Fruit fly (Drosophila melanogaster): Measurements from ENCODE around the gene Jasper.
A peak's percentile ranks its signal among the peaks of the same experiment; 100 is the strongest.

The Jasper gene

dm6 chr3R:30052455-30053046 lies at the start of gene Jasper (continued):
- TF ChIP-seq CG12659 (GFP tag; optimal IDR thresholded peaks at IDR 0.05): peak; percentile 74
- TF ChIP-seq CG1024 (GFP tag; IDR thresholded peaks at IDR 0.05): no peak
- no peak for TF ChIP-seq CG10366 (GFP tag; IDR thresholded peaks at IDR 0.05)
- TF ChIP-seq Dip2 (GFP tag; IDR thresholded peaks at IDR 0.05): no peak
- peak; percentile 33 for TF ChIP-seq Antp (GFP tag; optimal IDR thresholded peaks at IDR 0.05)
- TF ChIP-seq Sin3A (optimal IDR thresholded peaks at IDR 0.05): peak; percentile 73
- TF ChIP-seq Dad (GFP tag; optimal IDR thresholded peaks at IDR 0.05): peak; percentile 1
- no peak for TF ChIP-seq disco-r (GFP tag; optimal IDR thresholded peaks at IDR 0.05)
- peak; percentile 94 for TF ChIP-seq CG1603 (tag; optimal IDR thresholded peaks at IDR 0.05)
- TF ChIP-seq Pdp1 (GFP tag; optimal IDR thresholded peaks at IDR 0.05): peak in 1 of 2 experiments; percentile 86
- peak; percentile 88 for TF ChIP-seq CG15514 (GFP tag; optimal IDR thresholded peaks at IDR 0.05)
- no peak for TF ChIP-seq CG7271 (tag; optimal IDR thresholded peaks at IDR 0.05)
- no peak for TF ChIP-seq cwo (GFP tag; optimal IDR thresholded peaks at IDR 0.05)
- TF ChIP-seq CoRest (tag; optimal IDR thresholded peaks at IDR 0.05): peak; percentile 61
- peak; percentile 29 for TF ChIP-seq nerfin-1 (tag; optimal IDR thresholded peaks at IDR 0.05)
- no peak for TF ChIP-seq Lpt (GFP tag; optimal IDR thresholded peaks at IDR 0.05)
- TF ChIP-seq CG8281 (tag; optimal IDR thresholded peaks at IDR 0.05): no peak
- TF ChIP-seq ken (GFP tag; IDR thresholded peaks at IDR 0.05): no peak
- TF ChIP-seq MTF-1 (GFP tag; optimal IDR thresholded peaks at IDR 0.05; ENCODE audit: borderline replicate concordance): no peak
- TF ChIP-seq jigr1 (GFP tag; IDR thresholded peaks at IDR 0.05): no peak
- peak; percentile 90 for TF ChIP-seq HmgZ (tag; optimal IDR thresholded peaks at IDR 0.05)
- peak; percentile 59 for TF ChIP-seq CG3995 (GFP tag; optimal IDR thresholded peaks at IDR 0.05)
- no peak for TF ChIP-seq odd (GFP tag; optimal IDR thresholded peaks at IDR 0.05)
- TF ChIP-seq CG17385 (GFP tag; optimal IDR thresholded peaks at IDR 0.05): peak; percentile 52
- no peak for TF ChIP-seq CG16863 (GFP tag; optimal IDR thresholded peaks at IDR 0.05)
- TF ChIP-seq scrt (GFP tag; optimal IDR thresholded peaks at IDR 0.05): no peak
- TF ChIP-seq chm (GFP tag; IDR thresholded peaks at IDR 0.05): no peak
- peak; percentile 68; the same call in 2 of the 3 replicates for TF ChIP-seq Opbp (GFP tag; IDR thresholded peaks at IDR 0.05; ENCODE audit: partially characterized antibody)
- TF ChIP-seq CG12219 (GFP tag; optimal IDR thresholded peaks at IDR 0.05): no peak
- no peak for TF ChIP-seq Camta (GFP tag; optimal IDR thresholded peaks at IDR 0.05)
- TF ChIP-seq crp (GFP tag; optimal IDR thresholded peaks at IDR 0.05): no peak
- no peak for TF ChIP-seq Fer2 (tag; optimal IDR thresholded peaks at IDR 0.05)
- peak; percentile 53 for TF ChIP-seq lilli (GFP tag; optimal IDR thresholded peaks at IDR 0.05)
- TF ChIP-seq chn (GFP tag; optimal IDR thresholded peaks at IDR 0.05): no peak
- no peak for TF ChIP-seq CG14050 (GFP tag; IDR thresholded peaks at IDR 0.05)
- TF ChIP-seq CG17186 (GFP tag; optimal IDR thresholded peaks at IDR 0.05): peak; percentile 94
- no peak for TF ChIP-seq repo (GFP tag; optimal IDR thresholded peaks at IDR 0.05)
- no peak for TF ChIP-seq hth (optimal IDR thresholded peaks at IDR 0.05)
- TF ChIP-seq nerfin-2 (GFP tag; IDR thresholded peaks at IDR 0.05; ENCODE audit: partially characterized antibody): no peak
- no peak for TF ChIP-seq toy (GFP tag; IDR thresholded peaks at IDR 0.05)
- peak in 1 of 2 experiments; percentile 23 for TF ChIP-seq Hr51 (GFP tag; optimal IDR thresholded peaks at IDR 0.05)
- TF ChIP-seq Dref (GFP tag; IDR thresholded peaks at IDR 0.05): peak; percentile 95
- no peak for TF ChIP-seq eve (GFP tag; optimal IDR thresholded peaks at IDR 0.05)
- no peak for TF ChIP-seq Hey (tag; optimal IDR thresholded peaks at IDR 0.05)
- no peak for TF ChIP-seq Hmx (GFP tag; optimal IDR thresholded peaks at IDR 0.05)
- TF ChIP-seq Mad (GFP tag; optimal IDR thresholded peaks at IDR 0.05): peak; percentile 39
- TF ChIP-seq Jarid2 (GFP tag; optimal IDR thresholded peaks at IDR 0.05): no peak
- no peak for TF ChIP-seq gce (GFP tag; IDR thresholded peaks at IDR 0.05)
- TF ChIP-seq CG8089 (GFP tag; optimal IDR thresholded peaks at IDR 0.05): no peak
- no peak for TF ChIP-seq CG8478 (optimal IDR thresholded peaks at IDR 0.05)
- peak; percentile 61 for TF ChIP-seq stwl (tag; optimal IDR thresholded peaks at IDR 0.05)
